Fruit fly (Drosophila melanogaster) whole organism, wandering third instar larva: ENCODE data around the gene CG10226.
A peak's percentile ranks its signal among the peaks of the same experiment; 100 is the strongest.

Experiments used
- Abd-B ChIP-seq: fragments of >200 bp; optimal IDR thresholded peaks from 2 replicates; lab custom pipeline; 2017; ENCODE audit warnings: missing biosample characterization, missing genetic modification characterization
- CG32264 ChIP-seq: fragments of 200-800 bp; sonication (Bioruptor generic); optimal IDR thresholded peaks from 2 replicates; lab custom pipeline; 2016; ENCODE audit warnings: missing biosample characterization, missing genetic modification characterization
- CG9705 ChIP-seq: fragments of 200-800 bp; sonication (Bioruptor generic); optimal IDR thresholded peaks from 2 replicates; lab custom pipeline; 2018; ENCODE audit warnings: missing biosample characterization, mild to moderate bottlenecking, missing genetic modification characterization
- Dif ChIP-seq: fragments of 200-275, 200-300 bp; sonication (Bioruptor generic); optimal IDR thresholded peaks from 2 replicates; lab custom pipeline; 2018; ENCODE audit warnings: missing biosample characterization, missing genetic modification characterization; ENCODE audit not compliant: partially characterized antibody
- HLH106 ChIP-seq: fragments of 200-800 bp; optimal IDR thresholded peaks from 3 replicates; lab custom pipeline; 2019; ENCODE audit warnings: missing biosample characterization, mild to moderate bottlenecking, missing genetic modification characterization, moderate library complexity
- Hnf4 ChIP-seq: fragments of 200-800 bp; sonication (Bioruptor generic); optimal IDR thresholded peaks from 2 replicates; lab custom pipeline; 2016; ENCODE audit warnings: missing biosample characterization, mild to moderate bottlenecking, missing genetic modification characterization
- Hr78 ChIP-seq: fragments of >200 bp; optimal IDR thresholded peaks from 2 replicates; lab custom pipeline; 2017; ENCODE audit warnings: missing biosample characterization, missing genetic modification characterization
- Hr83 ChIP-seq: fragments of 200-300 bp; sonication (Bioruptor generic); optimal IDR thresholded peaks from 2 replicates; lab custom pipeline; 2016; ENCODE audit warnings: missing biosample characterization, mild to moderate bottlenecking, missing genetic modification characterization, moderate library complexity; ENCODE audit not compliant: poor library complexity, severe bottlenecking
- Mio ChIP-seq: sonication (Bioruptor generic); optimal IDR thresholded peaks from 2 replicates; lab custom pipeline; 2016; ENCODE audit warnings: missing biosample characterization, missing genetic modification characterization
- Myc ChIP-seq: fragments of >200 bp; optimal IDR thresholded peaks from 2 replicates; lab custom pipeline; 2017
- OdsH ChIP-seq: fragments of 200-800 bp; sonication (Bioruptor generic); optimal IDR thresholded peaks from 2 replicates; lab custom pipeline; 2016; ENCODE audit warnings: missing biosample characterization, mild to moderate bottlenecking, missing genetic modification characterization
- Rel ChIP-seq, 2 experiments: fragments of 200-800 bp; sonication (Bioruptor generic) in 1 of 2; optimal IDR thresholded peaks; 2 replicates in 1 of 2; 3 replicates in 1 of 2; lab custom pipeline; 2016 to 2019; ENCODE audit warnings: mild to moderate bottlenecking in 2 of 2, missing biosample characterization in 2 of 2, missing genetic modification characterization in 2 of 2, moderate library complexity in 1 of 2
- Sp1 ChIP-seq: fragments of 200-800 bp; sonication (Bioruptor generic); optimal IDR thresholded peaks from 3 replicates; lab custom pipeline; 2019; ENCODE audit warnings: missing biosample characterization, mild to moderate bottlenecking, missing genetic modification characterization, moderate library complexity
- Vsx2 ChIP-seq: fragments of 200-300, 225-300 bp; sonication (Bioruptor generic); optimal IDR thresholded peaks from 2 replicates; lab custom pipeline; 2018; ENCODE audit warnings: missing biosample characterization, missing genetic modification characterization; ENCODE audit not compliant: partially characterized antibody
- br ChIP-seq: fragments of 200-800 bp; sonication (Bioruptor generic); optimal IDR thresholded peaks from 2 replicates; lab custom pipeline; 2016; ENCODE audit warnings: missing biosample characterization, missing genetic modification characterization
- brk ChIP-seq: fragments of 200-800 bp; sonication (Bioruptor generic); optimal IDR thresholded peaks from 2 replicates; lab custom pipeline; 2016; ENCODE audit warnings: missing biosample characterization, mild to moderate bottlenecking, missing genetic modification characterization
- dl ChIP-seq, 2 experiments: fragments of 175-275, 200-275 bp in 1 of 2; fragments of 200-275 bp in 1 of 2; sonication (Bioruptor generic); optimal IDR thresholded peaks; lab custom pipeline; 2018; ENCODE audit warnings: mild to moderate bottlenecking in 2 of 2, missing biosample characterization in 2 of 2, missing genetic modification characterization in 2 of 2, moderate library complexity in 2 of 2; ENCODE audit not compliant: partially characterized antibody in 2 of 2, insufficient read depth in 1 of 2
- dmrt93B ChIP-seq: fragments of 200-800 bp; sonication (Bioruptor generic); optimal IDR thresholded peaks from 2 replicates; lab custom pipeline; 2018; ENCODE audit warnings: missing biosample characterization, mild to moderate bottlenecking, missing genetic modification characterization
- dsf ChIP-seq: sonication (Bioruptor generic); optimal IDR thresholded peaks from 2 replicates; lab custom pipeline; 2016; ENCODE audit warnings: missing biosample characterization, missing genetic modification characterization, borderline replicate concordance
- ey ChIP-seq: fragments of 200-800 bp; sonication (Bioruptor generic); optimal IDR thresholded peaks from 2 replicates; lab custom pipeline; 2016; ENCODE audit warnings: missing biosample characterization, missing genetic modification characterization
- foxo ChIP-seq, 2 experiments: fragments of 200-800 bp; sonication (Bioruptor generic); optimal IDR thresholded peaks; 2 replicates in 1 of 2; 3 replicates in 1 of 2; lab custom pipeline; 2016 to 2017; ENCODE audit warnings: missing biosample characterization in 2 of 2, missing genetic modification characterization in 2 of 2
- fru ChIP-seq: fragments of 200-800 bp; sonication (Bioruptor generic); optimal IDR thresholded peaks from 3 replicates; lab custom pipeline; 2016; ENCODE audit warnings: missing biosample characterization, mild to moderate bottlenecking, missing genetic modification characterization
- h ChIP-seq: fragments of 200-800 bp; sonication (Bioruptor generic); optimal IDR thresholded peaks from 3 replicates; lab custom pipeline; 2016; ENCODE audit warnings: missing biosample characterization, mild to moderate bottlenecking, missing genetic modification characterization
- lola ChIP-seq: fragments of >200 bp; optimal IDR thresholded peaks from 2 replicates; lab custom pipeline; 2017; ENCODE audit warnings: missing biosample characterization, missing genetic modification characterization
- pan ChIP-seq: fragments of >200 bp; optimal IDR thresholded peaks from 2 replicates; lab custom pipeline; 2017
- psq ChIP-seq: fragments of 200-800 bp; sonication (Bioruptor generic); optimal IDR thresholded peaks from 3 replicates; lab custom pipeline; 2017; ENCODE audit warnings: missing biosample characterization, mild to moderate bottlenecking, missing genetic modification characterization, moderate library complexity
- rgr ChIP-seq: fragments of 200-800 bp; sonication (Bioruptor generic); optimal IDR thresholded peaks from 3 replicates; lab custom pipeline; 2016; ENCODE audit warnings: missing biosample characterization, mild to moderate bottlenecking, missing genetic modification characterization
- sage ChIP-seq: fragments of 200-800 bp; sonication (Bioruptor generic); optimal IDR thresholded peaks from 2 replicates; lab custom pipeline; 2016; ENCODE audit warnings: missing biosample characterization, mild to moderate bottlenecking, missing genetic modification characterization
- sv ChIP-seq: fragments of 200-800 bp; sonication (Bioruptor generic); optimal IDR thresholded peaks from 3 replicates; lab custom pipeline; 2016; ENCODE audit warnings: missing biosample characterization, missing genetic modification characterization
- tai ChIP-seq: sonication (Bioruptor generic); optimal IDR thresholded peaks from 2 replicates; lab custom pipeline; 2016; ENCODE audit warnings: missing biosample characterization, missing genetic modification characterization
- woc ChIP-seq: sonication (Bioruptor generic); optimal IDR thresholded peaks from 2 replicates; lab custom pipeline; 2016; ENCODE audit warnings: missing biosample characterization, mild to moderate bottlenecking, missing genetic modification characterization

The CG10226 gene

dm6 chr3L:6266321-6266720 lies 26.5 kb upstream of the CG10226 start:
- TF ChIP-seq ey (peak; percentile 27), rgr (GFP tag; lab: Kevin White, UChicago) (peak; percentile 48), fru (peak; percentile 41), lola (no peak), Sp1 (GFP tag; lab: Kevin White, UChicago) (peak; percentile 17), psq (peak; percentile 24), HLH106 (tag; lab: Kevin White, UChicago) (peak; percentile 39), Rel (GFP tag; optimal IDR thresholded peaks at IDR 0.05; lab: Kevin White, UChicago) (no peak), Rel (tag; optimal IDR thresholded peaks at IDR 0.05; lab: Kevin White, UChicago) (no peak), CG9705 (no peak), OdsH (GFP tag; lab: Kevin White, UChicago) (peak; percentile 53), woc (GFP tag; lab: Kevin White, UChicago) (peak; percentile 44), foxo (GFP tag; optimal IDR thresholded peaks at IDR 0.05; lab: Kevin White, UChicago) (peak in 1 of 2 experiments; percentile 53), Hnf4 (GFP tag; lab: Kevin White, UChicago) (peak; percentile 26), CG32264 (peak; percentile 9), h (GFP tag; lab: Kevin White, UChicago) (peak; percentile 66), br (GFP tag; lab: Kevin White, UChicago) (peak; percentile 21), Dif (GFP tag; lab: Kevin White, UChicago) (no peak)
- TF ChIP-seq, all 38 proteins: peak for 13

dm6 chr3L:6263896-6264841 lies 24.3 kb upstream of the CG10226 start:
- TF ChIP-seq Vsx2 (GFP tag; lab: Kevin White, UChicago) (no peak), tai (GFP tag; lab: Kevin White, UChicago) (peak; percentile 61), ey (peak; percentile 5), br (GFP tag; lab: Kevin White, UChicago) (peak; percentile 25), rgr (GFP tag; lab: Kevin White, UChicago) (peak; percentile 29), Myc (lab: Kevin White, UChicago) (peak; percentile 74), Hr83 (GFP tag; lab: Kevin White, UChicago) (peak; percentile 68), Dif (GFP tag; lab: Kevin White, UChicago) (no peak), Mio (no peak), sv (GFP tag; lab: Kevin White, UChicago) (no peak), fru (peak; percentile 28), CG32264 (no peak), foxo (GFP tag; optimal IDR thresholded peaks at IDR 0.05; lab: Kevin White, UChicago) (peak in 1 of 2 experiments; percentile 39), Hnf4 (GFP tag; lab: Kevin White, UChicago) (peak; percentile 39), HLH106 (tag; lab: Kevin White, UChicago) (peak; percentile 38), dsf (GFP tag; lab: Kevin White, UChicago) (no peak), brk (peak; percentile 27), dmrt93B (GFP tag; lab: Kevin White, UChicago) (peak; percentile 6), h (GFP tag; lab: Kevin White, UChicago) (peak; percentile 27)

dm6 chr3L:6263470-6263869 lies 23.6 kb upstream of the CG10226 start:
- no peak for TF ChIP-seq h (GFP tag; lab: Kevin White, UChicago)
- TF ChIP-seq pan (lab: Kevin White, UChicago) = no peak
- no peak for TF ChIP-seq OdsH (GFP tag; lab: Kevin White, UChicago)
- TF ChIP-seq Hr83 (GFP tag; lab: Kevin White, UChicago) = no peak
- no peak for TF ChIP-seq dmrt93B (GFP tag; lab: Kevin White, UChicago)
- no peak for TF ChIP-seq sv (GFP tag; lab: Kevin White, UChicago)
- TF ChIP-seq Mio = no peak
- no peak for TF ChIP-seq rgr (GFP tag; lab: Kevin White, UChicago)
- TF ChIP-seq Rel (GFP tag; optimal IDR thresholded peaks at IDR 0.05; lab: Kevin White, UChicago) = no peak
- no peak for TF ChIP-seq Rel (tag; optimal IDR thresholded peaks at IDR 0.05; lab: Kevin White, UChicago)
- no peak for TF ChIP-seq Hr78
- no peak for TF ChIP-seq dl (GFP tag; optimal IDR thresholded peaks at IDR 0.05; lab: Kevin White, UChicago; ENCODE audit: insufficient read depth in 1 of 2, partially characterized antibody in 2 of 2)
- no peak for TF ChIP-seq Myc (lab: Kevin White, UChicago)
- no peak for TF ChIP-seq psq
- no peak for TF ChIP-seq foxo (GFP tag; optimal IDR thresholded peaks at IDR 0.05; lab: Kevin White, UChicago)
- no peak for TF ChIP-seq sage (GFP tag; lab: Kevin White, UChicago)
- no peak for TF ChIP-seq tai (GFP tag; lab: Kevin White, UChicago)
- no peak for TF ChIP-seq CG9705
- no peak for TF ChIP-seq Abd-B (GFP tag; lab: Kevin White, UChicago)
